Fruit fly (Drosophila melanogaster) whole organism, embryonic: Measurements from ENCODE around the gene SdicB.

Experiments
- CG17359 ChIP-seq: fragments of 200-800 bp; sonication (Bioruptor generic); optimal IDR thresholded peaks from 3 replicates; lab custom pipeline; 2018; ENCODE audit warnings: missing biosample characterization, mild to moderate bottlenecking, missing genetic modification characterization, moderate library complexity
- sr ChIP-seq: fragments of 200-800 bp; sonication (Bioruptor generic); IDR thresholded peaks from 3 replicates; pipeline ENCODE4 v1.3.6; 2022; ENCODE audit warnings: missing biosample characterization, missing genetic modification characterization

- no peak for TF ChIP-seq CG17359
- TF ChIP-seq sr (GFP tag; lab: Robert Waterston, UW), result no peak
Observed at dm6 chrX:20238736-20239607, 29.6 kb upstream of the SdicB start.
